Fruit fly (Drosophila melanogaster): Measurements from ENCODE around the gene Diap1.

Diap1 gene

dm6 chr3L:16024276-16025019, 26.4 kb downstream of the Diap1 start (continued):
- TF ChIP-seq nau (GFP tag; optimal IDR thresholded peaks at IDR 0.05) (no peak), wek (GFP tag; optimal IDR thresholded peaks at IDR 0.05) (no peak), C15 (GFP tag; IDR thresholded peaks at IDR 0.05) (no peak), crol (GFP tag; IDR thresholded peaks at IDR 0.05) (peak; percentile 77), crp (GFP tag; optimal IDR thresholded peaks at IDR 0.05) (no peak), CG15073 (GFP tag; optimal IDR thresholded peaks at IDR 0.05) (no peak), z (GFP tag; IDR thresholded peaks at IDR 0.05) (no peak), slp2 (GFP tag; optimal IDR thresholded peaks at IDR 0.05) (peak; percentile 4), psq (GFP tag; optimal IDR thresholded peaks at IDR 0.05) (no peak), cas (GFP tag; IDR thresholded peaks at IDR 0.05) (no peak), pum (GFP tag; optimal IDR thresholded peaks at IDR 0.05) (no peak), trem (tag; optimal IDR thresholded peaks at IDR 0.05) (no peak), nerfin-2 (GFP tag; IDR thresholded peaks at IDR 0.05; ENCODE audit: partially characterized antibody) (no peak), NC2α (GFP tag; optimal IDR thresholded peaks at IDR 0.05) (no peak), h (optimal IDR thresholded peaks at IDR 0.05) (no peak), CG16813 (GFP tag; IDR thresholded peaks at IDR 0.05; ENCODE audit: partially characterized antibody) (no peak), CG1792 (GFP tag; optimal IDR thresholded peaks at IDR 0.05) (no peak), HLH3B (GFP tag; IDR thresholded peaks at IDR 0.05) (no peak), prd (optimal IDR thresholded peaks at IDR 0.05) (no peak), prd (GFP tag; IDR thresholded peaks at IDR 0.05) (no peak), MBD-R2 (GFP tag; IDR thresholded peaks at IDR 0.05) (no peak), pzg (GFP tag; optimal IDR thresholded peaks at IDR 0.05) (no peak), CG42726 (GFP tag; IDR thresholded peaks at IDR 0.05; ENCODE audit: partially characterized antibody) (no peak), dysf (GFP tag; IDR thresholded peaks at IDR 0.05) (no peak), CG33213 (GFP tag; optimal IDR thresholded peaks at IDR 0.05) (no peak), NFAT (GFP tag; IDR thresholded peaks at IDR 0.05) (no peak), Lhr (GFP tag; optimal IDR thresholded peaks at IDR 0.05) (no peak), CG11695 (GFP tag; IDR thresholded peaks at IDR 0.05) (no peak), corto (GFP tag; optimal IDR thresholded peaks at IDR 0.05) (no peak), CG4854 (GFP tag; optimal IDR thresholded peaks at IDR 0.05) (no peak), CG17612 (GFP tag; IDR thresholded peaks at IDR 0.05) (no peak), gt (GFP tag; IDR thresholded peaks at IDR 0.05) (no peak), tin (GFP tag; optimal IDR thresholded peaks at IDR 0.05) (peak; percentile 12), Deaf1 (tag; optimal IDR thresholded peaks at IDR 0.05) (no peak), lola (GFP tag; optimal IDR thresholded peaks at IDR 0.05) (peak in 1 of 3 experiments; percentile 39), usp (GFP tag; optimal IDR thresholded peaks at IDR 0.05) (no peak), CG12299 (tag; optimal IDR thresholded peaks at IDR 0.05) (no peak), E2f1 (GFP tag; IDR thresholded peaks at IDR 0.05) (no peak), CG10209 (GFP tag; optimal IDR thresholded peaks at IDR 0.05) (no peak), CG10543 (GFP tag; optimal IDR thresholded peaks at IDR 0.05) (no peak), CG12744 (GFP tag; optimal IDR thresholded peaks at IDR 0.05) (no peak), zen2 (GFP tag; IDR thresholded peaks at IDR 0.05; ENCODE audit: partially characterized antibody) (no peak), danr (GFP tag; IDR thresholded peaks at IDR 0.05) (no peak), H15 (GFP tag; IDR thresholded peaks at IDR 0.05) (no peak), ttk (GFP tag; IDR thresholded peaks at IDR 0.05) (no peak), CG12219 (GFP tag; optimal IDR thresholded peaks at IDR 0.05) (no peak), Med (GFP tag) (peak; percentile 41), Camta (GFP tag; optimal IDR thresholded peaks at IDR 0.05) (no peak), org-1 (GFP tag; optimal IDR thresholded peaks at IDR 0.05) (peak; percentile 5), bbx (GFP tag; IDR thresholded peaks at IDR 0.05; ENCODE audit: partially characterized antibody) (no peak), peb (GFP tag; IDR thresholded peaks at IDR 0.05) (no peak)
